Fruit fly (Drosophila melanogaster) whole organism, embryonic: Measurements from ENCODE around the gene Hap40.

ENCODE experiments used
- Atf-2 ChIP-seq: fragments of 200-800 bp; sonication (Bioruptor generic); optimal IDR thresholded peaks from 2 replicates; lab custom pipeline; 2016; ENCODE audit warnings: missing biosample characterization, missing genetic modification characterization
- CG10274 ChIP-seq: fragments of 200-800 bp; sonication (Bioruptor generic); optimal IDR thresholded peaks from 3 replicates; lab custom pipeline; 2017; ENCODE audit warnings: missing biosample characterization, mild to moderate bottlenecking, missing genetic modification characterization
- CG11085 ChIP-seq: fragments of 200-800 bp; sonication (Bioruptor generic); IDR thresholded peaks from 2 replicates; pipeline ENCODE4 v1.3.6; 2022; ENCODE audit warnings: missing biosample characterization, missing genetic modification characterization
- CG11247 ChIP-seq: fragments of 200-800 bp; sonication (Bioruptor generic); IDR thresholded peaks from 2 replicates; pipeline ENCODE4 v1.3.6; 2022; ENCODE audit warnings: missing biosample characterization, missing genetic modification characterization
- CG11723 ChIP-seq: fragments of 200-800 bp; sonication (Bioruptor generic); optimal IDR thresholded peaks from 2 replicates; lab custom pipeline; 2017; ENCODE audit warnings: missing biosample characterization, mild to moderate bottlenecking, missing genetic modification characterization
- CG1233 ChIP-seq: fragments of 200-800 bp; sonication (Bioruptor generic); optimal IDR thresholded peaks from 4 replicates; lab custom pipeline; 2018; ENCODE audit warnings: missing biosample characterization, mild to moderate bottlenecking, missing genetic modification characterization
- CG14441 ChIP-seq: fragments of 200-800 bp; sonication (Bioruptor generic); IDR thresholded peaks from 2 replicates; pipeline ENCODE4 v1.3.6; 2022; ENCODE audit warnings: missing biosample characterization, missing genetic modification characterization
- CG16779 ChIP-seq: fragments of 200-800 bp; sonication (Bioruptor generic); IDR thresholded peaks from 2 replicates; pipeline ENCODE4 v1.3.6; 2022; ENCODE audit warnings: missing biosample characterization, missing genetic modification characterization
- CG17361 ChIP-seq: fragments of 200-800 bp; sonication (Bioruptor generic); IDR thresholded peaks from 3 replicates; pipeline ENCODE4 v1.3.6; 2022; ENCODE audit warnings: missing biosample characterization, missing genetic modification characterization
- CG17612 ChIP-seq: fragments of 200-800 bp; sonication (Bioruptor generic); IDR thresholded peaks from 2 replicates; pipeline ENCODE4 v1.3.6; 2022; ENCODE audit warnings: missing biosample characterization, missing genetic modification characterization
- CG17829 ChIP-seq: fragments of 200-800 bp; optimal IDR thresholded peaks from 2 replicates; lab custom pipeline; 2019; ENCODE audit warnings: missing biosample characterization, mild to moderate bottlenecking, missing genetic modification characterization, moderate library complexity
- CG18619 ChIP-seq: fragments of 200-800 bp; sonication (Bioruptor generic); optimal IDR thresholded peaks from 3 replicates; lab custom pipeline; 2017; ENCODE audit warnings: missing biosample characterization, mild to moderate bottlenecking, missing genetic modification characterization
- CG2120 ChIP-seq: fragments of 200-800 bp; sonication (Bioruptor generic); optimal IDR thresholded peaks from 3 replicates; lab custom pipeline; 2016; ENCODE audit warnings: missing biosample characterization, missing genetic modification characterization
- CG2199 ChIP-seq: fragments of 200-800 bp; sonication (Bioruptor generic); IDR thresholded peaks from 3 replicates; pipeline ENCODE4 v1.3.6; 2022; ENCODE audit warnings: missing biosample characterization, missing genetic modification characterization
- CG3847 ChIP-seq: fragments of 200-800 bp; sonication (Bioruptor generic); IDR thresholded peaks from 2 replicates; pipeline ENCODE4 v1.3.6; 2022; ENCODE audit warnings: missing biosample characterization, missing genetic modification characterization
- CG4328 ChIP-seq: fragments of 200-800 bp; sonication (Bioruptor generic); optimal IDR thresholded peaks from 3 replicates; lab custom pipeline; 2017; ENCODE audit warnings: missing biosample characterization, missing genetic modification reagents, missing genetic modification characterization
- CG4854 ChIP-seq: fragments of 200-800 bp; sonication (Bioruptor generic); optimal IDR thresholded peaks from 2 replicates; lab custom pipeline; 2016; ENCODE audit warnings: missing biosample characterization, missing genetic modification characterization, inconsistent platforms
- CG6765 ChIP-seq: fragments of 200-800 bp; sonication (Bioruptor generic); optimal IDR thresholded peaks from 3 replicates; lab custom pipeline; 2017; ENCODE audit warnings: missing biosample characterization, mild to moderate bottlenecking, missing genetic modification characterization
- CG8478 ChIP-seq: fragments of >200 bp; optimal IDR thresholded peaks from 2 replicates; lab custom pipeline; 2018
- CG9817 ChIP-seq: fragments of 200-800 bp; sonication (Bioruptor generic); optimal IDR thresholded peaks from 2 replicates; lab custom pipeline; 2018; ENCODE audit warnings: missing biosample characterization, mild to moderate bottlenecking, missing genetic modification characterization, moderate library complexity
- CG9932 ChIP-seq: fragments of 200-800 bp; sonication (Bioruptor generic); IDR thresholded peaks from 2 replicates; pipeline ENCODE4 v1.3.6; 2022; ENCODE audit warnings: missing biosample characterization, missing genetic modification characterization
- Dbx ChIP-seq: fragments of 200-800 bp; sonication (Bioruptor generic); IDR thresholded peaks from 3 replicates; pipeline ENCODE4 v1.3.6; 2022; ENCODE audit warnings: missing biosample characterization, missing genetic modification characterization
- Dfd ChIP-seq, 2 experiments: fragments of >200 bp; optimal IDR thresholded peaks; 2 replicates each; lab custom pipeline; 2017; ENCODE audit warnings: missing biosample characterization in 2 of 2, missing genetic modification characterization in 2 of 2
- Drgx ChIP-seq: fragments of 200-800 bp; sonication (Bioruptor generic); IDR thresholded peaks from 2 replicates; pipeline ENCODE4 v1.3.6; 2022; ENCODE audit warnings: missing biosample characterization, missing genetic modification characterization
- Elba2 ChIP-seq: fragments of 200-800 bp; sonication (Bioruptor generic); optimal IDR thresholded peaks from 3 replicates; lab custom pipeline; 2016; ENCODE audit warnings: missing biosample characterization, missing genetic modification characterization
- HLH4C ChIP-seq: fragments of 200-800 bp; sonication (Bioruptor generic); IDR thresholded peaks from 3 replicates; pipeline ENCODE4 v1.3.6; 2022; ENCODE audit warnings: missing biosample characterization, missing genetic modification characterization; ENCODE audit not compliant: partially characterized antibody
- Hmr ChIP-seq: fragments of 200-800 bp; sonication (Bioruptor generic); optimal IDR thresholded peaks from 3 replicates; lab custom pipeline; 2017; ENCODE audit warnings: mild to moderate bottlenecking, missing biosample characterization, missing genetic modification reagents, missing genetic modification characterization
- Hr3 ChIP-seq: fragments of 200-800 bp; sonication (Bioruptor generic); optimal IDR thresholded peaks from 3 replicates; lab custom pipeline; 2016; ENCODE audit warnings: missing biosample characterization, missing genetic modification characterization
- Hr78 ChIP-seq, 2 experiments: fragments of 200-800 bp in 1 of 2; fragments of >200 bp in 1 of 2; sonication (Bioruptor generic) in 1 of 2; optimal IDR thresholded peaks; 2 replicates each; lab custom pipeline; 2017 to 2019; ENCODE audit warnings: missing biosample characterization in 2 of 2, missing genetic modification characterization in 2 of 2, mild to moderate bottlenecking in 1 of 2, moderate library complexity in 1 of 2
- Max ChIP-seq: fragments of 200-800 bp; sonication (Bioruptor generic); optimal IDR thresholded peaks from 2 replicates; lab custom pipeline; 2016; ENCODE audit warnings: missing biosample characterization, mild to moderate bottlenecking, missing genetic modification characterization
- NC2α ChIP-seq: fragments of 200-800 bp; sonication (Bioruptor generic); optimal IDR thresholded peaks from 2 replicates; lab custom pipeline; 2016; ENCODE audit warnings: missing biosample characterization, missing genetic modification characterization
- Opbp ChIP-seq: fragments of 200-800 bp; sonication (Bioruptor generic); IDR thresholded peaks from 3 replicates; pipeline ENCODE4 v1.3.6; 2022; ENCODE audit warnings: missing biosample characterization, missing genetic modification characterization; ENCODE audit not compliant: partially characterized antibody
- Tbp ChIP-seq: fragments of >200 bp; optimal IDR thresholded peaks from 2 replicates; lab custom pipeline; 2018; ENCODE audit warnings: missing biosample characterization, missing genetic modification characterization
- ab ChIP-seq: fragments of 200-800 bp; sonication (Bioruptor generic); optimal IDR thresholded peaks from 2 replicates; lab custom pipeline; 2016; ENCODE audit warnings: missing biosample characterization, missing genetic modification characterization
- ap ChIP-seq: fragments of 200-800 bp; sonication (Bioruptor generic); IDR thresholded peaks from 2 replicates; pipeline ENCODE4 v1.3.6; 2022; ENCODE audit warnings: missing biosample characterization, missing genetic modification characterization
- bbx ChIP-seq: fragments of 200-800 bp; sonication (Bioruptor generic); IDR thresholded peaks from 2 replicates; pipeline ENCODE4 v1.3.6; 2022; ENCODE audit warnings: missing biosample characterization, missing genetic modification characterization; ENCODE audit not compliant: partially characterized antibody
- bigmax ChIP-seq: fragments of 200-800 bp; sonication (Bioruptor generic); optimal IDR thresholded peaks from 2 replicates; lab custom pipeline; 2018; ENCODE audit warnings: missing biosample characterization, mild to moderate bottlenecking, missing genetic modification characterization
- chinmo ChIP-seq: fragments of 200-800 bp; sonication (Bioruptor generic); IDR thresholded peaks from 4 replicates; pipeline ENCODE4 v1.3.6; 2022; ENCODE audit warnings: missing biosample characterization, missing genetic modification characterization; ENCODE audit not compliant: partially characterized antibody
- fd102C ChIP-seq: fragments of 200-800 bp; sonication (Bioruptor generic); optimal IDR thresholded peaks from 2 replicates; lab custom pipeline; 2018; ENCODE audit warnings: missing biosample characterization, mild to moderate bottlenecking, missing genetic modification characterization, moderate library complexity
- fru ChIP-seq: fragments of >200 bp; optimal IDR thresholded peaks from 2 replicates; lab custom pipeline; 2017
- insv ChIP-seq, 2 experiments: fragments of 200-800 bp; sonication (Bioruptor generic); optimal IDR thresholded peaks; 3 replicates each; lab custom pipeline; 2016 to 2018; ENCODE audit warnings: missing biosample characterization in 2 of 2, missing genetic modification characterization in 2 of 2
- jumu ChIP-seq: fragments of 200-800 bp; sonication (Bioruptor generic); optimal IDR thresholded peaks from 3 replicates; lab custom pipeline; 2016; ENCODE audit warnings: missing biosample characterization, missing genetic modification characterization
- lilli ChIP-seq: fragments of 200-800 bp; sonication (Bioruptor generic); optimal IDR thresholded peaks from 3 replicates; lab custom pipeline; 2016; ENCODE audit warnings: missing biosample characterization, missing genetic modification characterization
- luna ChIP-seq: fragments of 200-800 bp; sonication (Bioruptor generic); optimal IDR thresholded peaks from 2 replicates; lab custom pipeline; 2016; ENCODE audit warnings: missing biosample characterization, missing genetic modification characterization
- pho ChIP-seq: fragments of 200-800 bp; sonication (Bioruptor generic); optimal IDR thresholded peaks from 2 replicates; lab custom pipeline; 2016; ENCODE audit warnings: missing biosample characterization, missing genetic modification characterization
- pnt ChIP-seq: fragments of 200-800 bp; sonication (Bioruptor generic); optimal IDR thresholded peaks from 3 replicates; lab custom pipeline; 2016; ENCODE audit warnings: missing biosample characterization, missing genetic modification characterization
- sqz ChIP-seq: fragments of 200-800 bp; sonication (Bioruptor generic); optimal IDR thresholded peaks from 3 replicates; lab custom pipeline; 2018; ENCODE audit warnings: missing biosample characterization, mild to moderate bottlenecking, missing genetic modification characterization
- toy ChIP-seq: fragments of 200-800 bp; sonication (Bioruptor generic); IDR thresholded peaks from 2 replicates; pipeline ENCODE4 v1.3.6; 2022; ENCODE audit warnings: missing biosample characterization, missing genetic modification characterization
- trh ChIP-seq: fragments of 200-800 bp; sonication (Bioruptor generic); optimal IDR thresholded peaks from 2 replicates; lab custom pipeline; 2016; ENCODE audit warnings: missing biosample characterization, missing genetic modification characterization
- vnd ChIP-seq: fragments of 200-800 bp; sonication (Bioruptor generic); IDR thresholded peaks from 3 replicates; pipeline ENCODE4 v1.3.6; 2022; ENCODE audit warnings: missing biosample characterization, missing genetic modification characterization; ENCODE audit not compliant: partially characterized antibody
- yki ChIP-seq: fragments of >200 bp; optimal IDR thresholded peaks from 3 replicates; lab custom pipeline; 2018

Hap40 gene

DNA sequence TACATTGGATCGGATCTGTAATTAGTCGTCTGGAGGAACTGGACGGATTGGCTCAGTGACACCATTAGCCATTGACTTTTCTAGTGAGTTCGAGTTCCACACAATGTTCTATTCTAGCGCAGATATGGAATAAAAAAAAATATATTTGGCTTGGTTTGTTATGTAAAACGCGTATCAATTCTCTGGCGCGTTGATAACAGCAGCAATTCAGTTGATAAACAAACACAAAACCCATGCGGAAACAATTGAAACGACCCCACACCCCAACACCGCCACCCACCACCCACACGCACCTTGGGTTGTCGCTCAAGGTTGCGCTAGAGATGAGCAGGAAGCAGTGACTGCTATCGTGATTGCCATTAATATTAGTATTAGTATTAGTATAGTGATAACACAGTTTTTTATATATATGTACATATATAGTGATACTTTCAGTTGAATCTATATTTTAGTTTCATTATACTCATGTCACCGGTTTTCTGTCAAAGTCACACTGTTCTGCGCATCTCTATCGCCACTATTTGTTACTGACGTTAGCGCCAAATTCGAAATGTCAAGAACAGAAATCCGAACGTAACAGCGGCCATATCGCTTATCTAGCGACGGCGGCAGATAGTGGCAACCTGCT, 6.2 kb upstream of the Hap40 start (continued):
- TF ChIP-seq ap (GFP tag; lab: Robert Waterston, UW), result peak; percentile 93
- peak; percentile 97 for TF ChIP-seq Hmr
- TF ChIP-seq Opbp (GFP tag; lab: Robert Waterston, UW), result no peak
- peak; percentile 93 for TF ChIP-seq CG9817 (tag; lab: Kevin White, UChicago)
- TF ChIP-seq fd102C, result peak; percentile 62
- TF ChIP-seq vnd (GFP tag; lab: Robert Waterston, UW), result no peak
- TF ChIP-seq CG1233, result peak; percentile 88
- peak; percentile 91 for TF ChIP-seq CG11247 (GFP tag; lab: Robert Waterston, UW)
- no peak for TF ChIP-seq jumu
- TF ChIP-seq Dfd (GFP tag; optimal IDR thresholded peaks at IDR 0.05; lab: Kevin White, UChicago), result no peak
- peak; percentile 81 for TF ChIP-seq CG11723 (GFP tag; lab: Kevin White, UChicago)
- TF ChIP-seq CG17612 (GFP tag; lab: Robert Waterston, UW), result peak; percentile 75
- TF ChIP-seq Max (GFP tag; lab: Kevin White, UChicago), result peak; percentile 84
- peak; percentile 24 for TF ChIP-seq ab (GFP tag; lab: Kevin White, UChicago)
- TF ChIP-seq yki, result no peak
- peak; percentile 4 for TF ChIP-seq luna (GFP tag; lab: Kevin White, UChicago)
- TF ChIP-seq CG17829 (tag; lab: Kevin White, UChicago), result peak; percentile 89
- no peak for TF ChIP-seq NC2α
- peak; percentile 92 for TF ChIP-seq CG14441 (GFP tag; lab: Robert Waterston, UW)
- TF ChIP-seq CG18619 (GFP tag; lab: Kevin White, UChicago), result peak; percentile 87
- TF ChIP-seq Drgx (GFP tag; lab: Robert Waterston, UW), result peak; percentile 93
- TF ChIP-seq Atf-2 (GFP tag; lab: Kevin White, UChicago), result no peak
- TF ChIP-seq CG9932 (GFP tag; lab: Robert Waterston, UW), result peak; percentile 97
- peak; percentile 97 for TF ChIP-seq Dbx (GFP tag; lab: Robert Waterston, UW)
- TF ChIP-seq CG8478 (lab: Kevin White, UChicago), result no peak
- peak; percentile 37 for TF ChIP-seq sqz (GFP tag; lab: Kevin White, UChicago)
- TF ChIP-seq CG17361 (GFP tag; lab: Robert Waterston, UW), result peak; percentile 83
- TF ChIP-seq CG4328 (GFP tag; lab: Kevin White, UChicago), result peak; percentile 83
- TF ChIP-seq Tbp, result no peak
- peak; percentile 87 for TF ChIP-seq CG2120 (GFP tag; lab: Kevin White, UChicago)
- peak; percentile 70 for TF ChIP-seq CG6765
- peak; percentile 63 for TF ChIP-seq pnt
- TF ChIP-seq CG11085 (GFP tag; lab: Robert Waterston, UW), result peak; percentile 91
- TF ChIP-seq Hr78 (GFP tag; optimal IDR thresholded peaks at IDR 0.05; lab: Kevin White, UChicago), result peak in 1 of 2 experiments; percentile 72
- 0 out of 4 replicates have a peak, but pooled peaks have one; percentile 39 for TF ChIP-seq chinmo (GFP tag; lab: Robert Waterston, UW)
- peak; percentile 86 for TF ChIP-seq lilli (GFP tag; lab: Kevin White, UChicago)
- peak; percentile 90 for TF ChIP-seq CG16779 (GFP tag; lab: Robert Waterston, UW)
- peak; percentile 90 for TF ChIP-seq Hr3 (GFP tag; lab: Kevin White, UChicago)
- no peak for TF ChIP-seq bbx (GFP tag; lab: Robert Waterston, UW)
- TF ChIP-seq toy (GFP tag; lab: Robert Waterston, UW), result peak; percentile 77
- TF ChIP-seq CG2199, result peak; percentile 65; the same call in 2 of the 3 replicates
- peak; percentile 74 for TF ChIP-seq CG10274 (GFP tag; lab: Kevin White, UChicago)
- peak; percentile 67 for TF ChIP-seq CG4854 (GFP tag; lab: Kevin White, UChicago)
- TF ChIP-seq bigmax (GFP tag; lab: Kevin White, UChicago), result peak; percentile 3
- TF ChIP-seq insv (GFP tag; optimal IDR thresholded peaks at IDR 0.05; lab: Kevin White, UChicago), result no peak
- TF ChIP-seq pho (GFP tag; lab: Kevin White, UChicago), result peak; percentile 61
- TF ChIP-seq fru (lab: Kevin White, UChicago), result no peak
- no peak for TF ChIP-seq Elba2 (GFP tag; lab: Kevin White, UChicago)
- TF ChIP-seq CG3847, result peak; percentile 89
- no peak for TF ChIP-seq HLH4C (GFP tag; lab: Robert Waterston, UW)
- TF ChIP-seq trh (GFP tag; lab: Kevin White, UChicago), result peak; percentile 89
